Worm (Caenorhabditis elegans) whole organism, late embryonic: ENCODE data around the gene Y43C5A.4.
A peak's percentile ranks its signal among the peaks of the same experiment; 100 is the strongest.

Experiments
- C08G9.2 ChIP-seq: sonication (generic microtip); optimal IDR thresholded peaks from 2 replicates; lab custom pipeline; 2016; ENCODE audit warnings: mild to moderate bottlenecking, missing genetic modification characterization, moderate library complexity, missing compliant biosample characterization
- K09A11.1 ChIP-seq: sonication (generic microtip); optimal IDR thresholded peaks from 2 replicates; lab custom pipeline; 2017; ENCODE audit warnings: antibody characterized with exemption, mild to moderate bottlenecking, missing genetic modification characterization, missing compliant biosample characterization; ENCODE audit not compliant: insufficient read depth
- ceh-14 ChIP-seq: sonication (generic microtip); optimal IDR thresholded peaks from 2 replicates; lab custom pipeline; 2016; ENCODE audit warnings: missing genotype, missing genetic modification characterization, missing compliant biosample characterization
- ceh-18 ChIP-seq: sonication (generic microtip); optimal IDR thresholded peaks from 2 replicates; lab custom pipeline; 2016; ENCODE audit warnings: missing genetic modification characterization, missing compliant biosample characterization
- ceh-22 ChIP-seq: sonication (generic microtip); optimal IDR thresholded peaks from 2 replicates; lab custom pipeline; 2017; ENCODE audit warnings: missing biosample characterization, missing genetic modification characterization
- ceh-30 ChIP-seq: fragments of 150-350 bp; optimal IDR thresholded peaks from 2 replicates; lab custom pipeline; 2014; ENCODE audit warnings: missing biosample characterization, missing genetic modification characterization
- ceh-31 ChIP-seq: sonication (generic microtip); optimal IDR thresholded peaks from 2 replicates; lab custom pipeline; 2016; ENCODE audit warnings: missing genetic modification characterization, missing compliant biosample characterization
- ceh-34 ChIP-seq: sonication (generic microtip); optimal IDR thresholded peaks from 2 replicates; lab custom pipeline; 2016; ENCODE audit warnings: mild to moderate bottlenecking, missing genetic modification characterization, missing compliant biosample characterization
- elt-2 ChIP-seq: sonication (generic microtip); optimal IDR thresholded peaks from 2 replicates; lab custom pipeline; 2016; ENCODE audit warnings: missing genetic modification reagents, missing genetic modification characterization, missing compliant biosample characterization
- ets-4 ChIP-seq: sonication (generic microtip); optimal IDR thresholded peaks from 2 replicates; lab custom pipeline; 2016; ENCODE audit warnings: missing genetic modification characterization, missing compliant biosample characterization
- eyg-1 ChIP-seq: sonication (generic microtip); optimal IDR thresholded peaks from 2 replicates; lab custom pipeline; 2016; ENCODE audit warnings: missing genotype, missing genetic modification characterization, missing compliant biosample characterization
- fax-1 ChIP-seq: sonication (generic microtip); optimal IDR thresholded peaks from 2 replicates; lab custom pipeline; 2016; ENCODE audit warnings: missing genotype, missing genetic modification characterization, missing compliant biosample characterization
- fkh-6 ChIP-seq: sonication (generic microtip); optimal IDR thresholded peaks from 2 replicates; lab custom pipeline; 2016; ENCODE audit warnings: missing genetic modification characterization, missing compliant biosample characterization
- gmeb-2 ChIP-seq: sonication (generic microtip); optimal IDR thresholded peaks from 2 replicates; lab custom pipeline; 2016; ENCODE audit warnings: missing genetic modification characterization, inconsistent platforms, missing compliant biosample characterization
- hlh-6 ChIP-seq: sonication (generic microtip); optimal IDR thresholded peaks from 2 replicates; lab custom pipeline; 2016; ENCODE audit warnings: missing genotype, missing genetic modification characterization, missing compliant biosample characterization
- madf-2 ChIP-seq: sonication (generic microtip); optimal IDR thresholded peaks from 2 replicates; lab custom pipeline; 2017; ENCODE audit warnings: missing genetic modification characterization, missing compliant biosample characterization
- mec-3 ChIP-seq: sonication (generic microtip); optimal IDR thresholded peaks from 2 replicates; lab custom pipeline; 2016; ENCODE audit warnings: borderline replicate concordance, missing genetic modification characterization, missing compliant biosample characterization
- nhr-11 ChIP-seq: fragments of 150-350 bp; optimal IDR thresholded peaks from 2 replicates; lab custom pipeline; 2014; ENCODE audit warnings: missing biosample characterization, missing genetic modification characterization
- npax-4 ChIP-seq: sonication (generic microtip); optimal IDR thresholded peaks from 2 replicates; lab custom pipeline; 2016; ENCODE audit warnings: missing genetic modification characterization, missing compliant biosample characterization
- pat-9 ChIP-seq: fragments of 200-800 bp; sonication (Bioruptor generic); optimal IDR thresholded peaks from 2 replicates; lab custom pipeline; 2018; ENCODE audit warnings: mild to moderate bottlenecking, missing genetic modification characterization, moderate library complexity, missing compliant biosample characterization
- pax-1 ChIP-seq: fragments of 150-350 bp; optimal IDR thresholded peaks from 2 replicates; lab custom pipeline; 2014; ENCODE audit warnings: missing biosample characterization, missing genetic modification characterization
- pha-2 ChIP-seq: sonication (generic microtip); optimal IDR thresholded peaks from 2 replicates; lab custom pipeline; 2017; ENCODE audit warnings: mild to moderate bottlenecking, missing genetic modification characterization, missing compliant biosample characterization
- pqm-1 ChIP-seq: sonication (generic microtip); optimal IDR thresholded peaks from 2 replicates; lab custom pipeline; 2016; ENCODE audit warnings: missing genetic modification characterization, missing compliant biosample characterization
- pros-1 ChIP-seq: fragments of 150-350 bp; optimal IDR thresholded peaks from 2 replicates; lab custom pipeline; 2014; ENCODE audit warnings: missing biosample characterization, missing genetic modification reagents, missing genetic modification characterization
- rnt-1 ChIP-seq: sonication (generic microtip); optimal IDR thresholded peaks from 2 replicates; lab custom pipeline; 2016; ENCODE audit warnings: missing genetic modification characterization, missing compliant biosample characterization
- sdc-2 ChIP-seq: sonication (generic microtip); optimal IDR thresholded peaks from 2 replicates; lab custom pipeline; 2016; ENCODE audit warnings: missing genotype, missing genetic modification characterization, missing compliant biosample characterization
- sox-2 ChIP-seq: fragments of 200-800 bp; sonication (Bioruptor generic); IDR thresholded peaks from 2 replicates; pipeline ENCODE4 v1.3.6; 2022; ENCODE audit warnings: missing genetic modification reagents, missing genetic modification characterization, missing compliant biosample characterization
- tbx-2 ChIP-seq: sonication (generic microtip); optimal IDR thresholded peaks from 2 replicates; lab custom pipeline; 2016; ENCODE audit warnings: missing genetic modification characterization, missing compliant biosample characterization
- tbx-7 ChIP-seq: sonication (generic microtip); optimal IDR thresholded peaks from 2 replicates; lab custom pipeline; 2016; ENCODE audit warnings: missing genotype, missing genetic modification characterization, missing compliant biosample characterization
- ttx-3 ChIP-seq: sonication (generic microtip); optimal IDR thresholded peaks from 2 replicates; lab custom pipeline; 2016; ENCODE audit warnings: missing genetic modification reagents, missing genetic modification characterization, missing compliant biosample characterization
- zip-5 ChIP-seq: sonication (generic microtip); optimal IDR thresholded peaks from 2 replicates; lab custom pipeline; 2016; ENCODE audit warnings: missing genetic modification characterization, missing compliant biosample characterization
- ztf-16 ChIP-seq: sonication (generic microtip); optimal IDR thresholded peaks from 2 replicates; lab custom pipeline; 2017; ENCODE audit warnings: missing genetic modification characterization, missing compliant biosample characterization

Y43C5A.4 gene

ce11 chrIV:10277716-10278115 is at the start of gene Y43C5A.4:
TSS of gene Y43C5A.4 (plus strand) at chrIV:10278016.
- no peak for TF ChIP-seq C08G9.2 (tag; lab: Kevin White, UChicago)
- no peak for TF ChIP-seq pat-9 (tag; lab: Kevin White, UChicago)
- no peak for TF ChIP-seq eyg-1 (tag; lab: Kevin White, UChicago)
- no peak for TF ChIP-seq ceh-14
- no peak for TF ChIP-seq ceh-34 (tag; lab: Kevin White, UChicago)
- no peak for TF ChIP-seq mec-3 (tag; lab: Kevin White, UChicago)
- TF ChIP-seq pax-1, result no peak
- TF ChIP-seq ceh-31 (tag; lab: Kevin White, UChicago), result no peak
- TF ChIP-seq ceh-30, result no peak
- no peak for TF ChIP-seq elt-2 (tag; lab: Kevin White, UChicago)

ce11 chrIV:10230971-10231370 is 46.8 kb upstream of the Y43C5A.4 start, which contains the start of gene F01G10.5:
TSS of gene F01G10.5 (minus strand) at chrIV:10231071.
- TF ChIP-seq madf-2 (tag; lab: Kevin White, UChicago) (no peak), sdc-2 (tag; lab: Kevin White, UChicago) (no peak), ztf-16 (tag; lab: Kevin White, UChicago) (no peak), tbx-7 (tag; lab: Kevin White, UChicago) (no peak), fax-1 (tag; lab: Kevin White, UChicago) (no peak)

ce11 chrIV:10232456-10232855 is 45.4 kb upstream of the Y43C5A.4 start, which contains the start of gene F01G10.4:
TSS of gene F01G10.4 (minus strand) at chrIV:10232556.
- TF ChIP-seq ceh-22 (tag; lab: Kevin White, UChicago) (no peak), fax-1 (tag; lab: Kevin White, UChicago) (no peak), ceh-34 (tag; lab: Kevin White, UChicago) (no peak), pros-1 (tag; lab: Kevin White, UChicago) (no peak), pax-1 (no peak), sox-2 (GFP tag; lab: Robert Waterston, UW) (no peak), nhr-11 (tag; lab: Kevin White, UChicago) (no peak), pqm-1 (no peak)

ce11 chrIV:10235279-10235829 is 42.5 kb upstream of the Y43C5A.4 start, which contains the start of gene ech-9:
TSS of gene ech-9 (minus strand) at chrIV:10235329.
- TF ChIP-seq K09A11.1 (no peak), ceh-34 (tag; lab: Kevin White, UChicago) (no peak), madf-2 (tag; lab: Kevin White, UChicago) (no peak), fax-1 (tag; lab: Kevin White, UChicago) (no peak), fkh-6 (tag; lab: Kevin White, UChicago) (no peak), ttx-3 (tag; lab: Kevin White, UChicago) (no peak), ceh-31 (tag; lab: Kevin White, UChicago) (no peak)
- TF ChIP-seq, all 69 proteins: peak for 0

ce11 chrIV:10236106-10236505 is 41.7 kb upstream of the Y43C5A.4 start:
- TF ChIP-seq nhr-11 (tag; lab: Kevin White, UChicago) (no peak), tbx-2 (no peak), fax-1 (tag; lab: Kevin White, UChicago) (no peak), pha-2 (tag; lab: Kevin White, UChicago) (no peak), zip-5 (tag; lab: Kevin White, UChicago) (no peak), ets-4 (tag; lab: Kevin White, UChicago) (no peak)

ce11 chrIV:10239045-10239444 is 38.8 kb upstream of the Y43C5A.4 start, which contains the start of gene ech-8:
TSS of gene ech-8 (minus strand) at chrIV:10239176.
- no peak for TF ChIP-seq npax-4 (tag; lab: Kevin White, UChicago)
- TF ChIP-seq hlh-6 (tag; lab: Kevin White, UChicago), result no peak
- TF ChIP-seq rnt-1 (tag; lab: Kevin White, UChicago), result no peak
- TF ChIP-seq elt-2 (tag; lab: Kevin White, UChicago), result peak; percentile 44
- no peak for TF ChIP-seq ceh-18 (tag; lab: Kevin White, UChicago)
- TF ChIP-seq ets-4 (tag; lab: Kevin White, UChicago), result no peak
- TF ChIP-seq gmeb-2 (tag; lab: Kevin White, UChicago), result no peak
